Worm (Caenorhabditis elegans): ENCODE measurements around the gene R155.3.

DNA sequence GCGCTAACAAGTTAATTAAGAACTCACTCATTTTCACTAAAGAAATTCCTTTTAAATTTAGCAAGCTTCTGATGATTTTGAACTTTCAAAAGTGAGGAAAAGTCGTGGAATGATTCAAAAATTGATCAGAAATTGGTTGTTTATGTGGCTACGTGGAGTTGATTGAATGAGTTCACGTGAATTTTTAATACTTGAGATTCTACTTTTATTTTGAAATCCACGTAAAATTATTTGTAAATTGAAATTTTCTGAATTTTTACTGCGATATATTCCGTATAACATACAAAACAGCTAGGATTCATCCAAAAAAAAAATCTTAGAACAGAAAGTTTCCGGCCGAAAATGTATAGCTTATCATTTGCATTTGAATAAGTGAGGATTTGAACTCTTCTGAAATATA, 6.7 kb downstream of the R155.3 start, which contains the start of gene moa-1:
- TF ChIP-seq aha-1 (tag) (no peak), zip-11 (GFP tag; IDR thresholded peaks at IDR 0.05) (no peak), lir-3 (tag; optimal IDR thresholded peaks at IDR 0.05) (no peak), nhr-76 (tag; optimal IDR thresholded peaks at IDR 0.05) (no peak), lsy-2 (tag; optimal IDR thresholded peaks at IDR 0.05) (no peak), zfp-2 (tag; optimal IDR thresholded peaks at IDR 0.05) (no peak)
